Fruit fly (Drosophila melanogaster) whole organism, embryonic: ENCODE data around the gene Nse4.
A peak's percentile ranks its signal among the peaks of the same experiment; 100 is the strongest.

Experiments used
- Awh ChIP-seq: fragments of 200-800 bp; sonication (Bioruptor generic); IDR thresholded peaks from 2 replicates; pipeline ENCODE4, ENCODE4 v1.3.6; 2022; ENCODE audit warnings: missing biosample characterization, missing genetic modification characterization
- CG18764 ChIP-seq: fragments of 200-800 bp; sonication (Bioruptor generic); optimal IDR thresholded peaks from 3 replicates; lab custom pipeline; 2016; ENCODE audit warnings: missing biosample characterization, missing genetic modification characterization
- CG4424 ChIP-seq: fragments of 200-800 bp; sonication (Bioruptor generic); optimal IDR thresholded peaks from 3 replicates; lab custom pipeline; 2016; ENCODE audit warnings: missing biosample characterization, missing genetic modification characterization
- Dll ChIP-seq: fragments of 200-800 bp; sonication (Bioruptor generic); IDR thresholded peaks from 4 replicates; pipeline ENCODE4 v1.3.6; 2022; ENCODE audit warnings: missing biosample characterization, missing genetic modification characterization; ENCODE audit not compliant: partially characterized antibody
- pan ChIP-seq, 4 experiments: fragments of >200 bp in 3 of 4; fragments of 200-800 bp in 1 of 4; sonication (Bioruptor generic) in 1 of 4; optimal IDR thresholded peaks in 3 of 4; IDR thresholded peaks in 1 of 4; 2 replicates each; pipeline versions ENCODE4 v1.3.6 to Lab custom; 2017 to 2022; ENCODE audit warnings: missing biosample characterization in 2 of 4, missing genetic modification characterization in 2 of 4, mixed read lengths in 1 of 4
- pum ChIP-seq: fragments of 200-800 bp; sonication (Bioruptor generic); optimal IDR thresholded peaks from 2 replicates; lab custom pipeline; 2016; ENCODE audit warnings: missing biosample characterization, missing genetic modification characterization
- sob ChIP-seq: fragments of 200-800 bp; sonication (Bioruptor generic); IDR thresholded peaks from 2 replicates; pipeline ENCODE4 v1.3.6; 2022; ENCODE audit warnings: missing biosample characterization, missing genetic modification characterization

DNA sequence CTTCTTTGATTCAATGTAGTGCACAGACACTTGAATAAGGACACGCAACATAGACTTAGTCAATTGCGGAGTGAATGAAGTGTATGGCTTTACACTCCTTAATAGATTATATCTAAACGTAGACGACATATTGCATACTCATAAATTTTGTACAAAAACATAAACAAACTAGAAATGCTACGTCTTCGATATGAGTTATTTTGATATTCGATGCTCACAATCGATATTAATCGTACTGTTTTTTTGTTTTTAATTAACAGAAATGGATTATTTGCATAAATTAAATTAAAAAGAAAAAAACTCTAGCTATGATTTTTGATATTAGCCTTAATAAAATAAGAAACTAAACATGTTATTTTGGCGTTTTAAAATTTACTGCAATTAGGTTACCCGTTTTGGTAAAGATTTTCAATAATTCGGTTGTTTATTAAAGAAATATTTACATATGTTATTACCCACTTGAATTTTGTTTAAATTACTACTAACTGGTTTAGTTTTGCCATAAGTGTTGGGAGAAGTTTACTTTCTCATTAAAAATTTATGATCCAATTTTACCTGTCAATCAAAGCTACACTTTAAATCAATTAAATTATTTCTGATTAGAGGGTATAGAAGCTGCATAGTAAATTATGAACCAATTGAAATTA lies 34.1 kb upstream of the Nse4 start, which contains the start of the genes CG17768, LSm-4 and Ir31a:
- TF ChIP-seq CG4424 = no peak
- TF ChIP-seq Awh (GFP tag; lab: Robert Waterston, UW) = no peak
- TF ChIP-seq Dll (GFP tag; lab: Robert Waterston, UW) = peak; percentile 85
- TF ChIP-seq CG18764 (GFP tag; lab: Kevin White, UChicago) = no peak
- no peak for TF ChIP-seq pum
- TF ChIP-seq pan (optimal IDR thresholded peaks at IDR 0.05; lab: Kevin White, UChicago) = no peak
- no peak for TF ChIP-seq pan (GFP tag; optimal IDR thresholded peaks at IDR 0.05 in 1 of 2, IDR thresholded peaks at IDR 0.05 in 1 of 2)
- TF ChIP-seq sob (GFP tag; lab: Robert Waterston, UW) = no peak
